Worm (Caenorhabditis elegans): ENCODE measurements around the gene suds-3.

- TF ChIP-seq him-1 (tag; optimal IDR thresholded peaks at IDR 0.05) (no peak), dao-5 (tag; optimal IDR thresholded peaks at IDR 0.05) (no peak), W03F9.2 (tag; optimal IDR thresholded peaks at IDR 0.05) (no peak)
Measured at ce11 chrV:9915021-9915420, 15.8 kb upstream of the suds-3 start, which contains the start of gene mec-9.

Data from whole organism, L4/young adult.